Worm (Caenorhabditis elegans) whole organism, L1 larva: ENCODE results near the gene K05G3.1.
A peak's percentile ranks its signal among the peaks of the same experiment; 100 is the strongest.

ENCODE experiments used
- C34B4.2 ChIP-seq: sonication (generic microtip); optimal IDR thresholded peaks from 2 replicates; lab custom pipeline; 2017; ENCODE audit warnings: mild to moderate bottlenecking, missing genetic modification characterization, missing compliant biosample characterization
- F16B12.6 ChIP-seq: fragments of 150-350 bp; optimal IDR thresholded peaks from 2 replicates; lab custom pipeline; 2014; ENCODE audit warnings: missing biosample characterization, missing genetic modification characterization
- Y116A8C.19 ChIP-seq: sonication (generic microtip); optimal IDR thresholded peaks from 2 replicates; lab custom pipeline; 2016; ENCODE audit warnings: missing compliant biosample characterization, missing genetic modification characterization, borderline replicate concordance
- aha-1 ChIP-seq: fragments of 150-350 bp; optimal IDR thresholded peaks from 2 replicates; lab custom pipeline; 2014; ENCODE audit warnings: missing biosample characterization, missing genetic modification characterization
- alr-1 ChIP-seq: fragments of 200-800 bp; sonication (Bioruptor generic); optimal IDR thresholded peaks from 2 replicates; lab custom pipeline; 2018; ENCODE audit warnings: borderline replicate concordance, mild to moderate bottlenecking, missing genetic modification characterization, missing compliant biosample characterization
- aly-2 ChIP-seq: fragments of 150-350 bp; optimal IDR thresholded peaks from 2 replicates; lab custom pipeline; 2014; ENCODE audit warnings: missing biosample characterization, missing genetic modification characterization
- ama-1 ChIP-seq: fragments of 150-350 bp; optimal IDR thresholded peaks from 2 replicates; lab custom pipeline; 2014
- blmp-1 ChIP-seq: fragments of 150-350 bp; optimal IDR thresholded peaks from 2 replicates; lab custom pipeline; 2014; ENCODE audit warnings: missing biosample characterization, missing genetic modification characterization
- ceh-63 ChIP-seq: fragments of 200-800 bp; sonication (Bioruptor generic); optimal IDR thresholded peaks from 2 replicates; lab custom pipeline; 2018; ENCODE audit warnings: mild to moderate bottlenecking, missing genetic modification characterization, missing compliant biosample characterization
- ceh-90 ChIP-seq: sonication (generic microtip); optimal IDR thresholded peaks from 2 replicates; lab custom pipeline; 2016; ENCODE audit warnings: missing genetic modification characterization, missing compliant biosample characterization
- dsc-1 ChIP-seq: sonication (generic microtip); optimal IDR thresholded peaks from 2 replicates; lab custom pipeline; 2016; ENCODE audit warnings: mild to moderate bottlenecking, missing genetic modification characterization, missing compliant biosample characterization
- efl-1 ChIP-seq, 4 experiments: fragments of 150-350 bp; optimal IDR thresholded peaks in 3 of 4; peaks in 1 of 4; 1 replicate in 1 of 4; 2 replicates in 3 of 4; lab custom pipeline; 2014; ENCODE audit warnings: missing biosample characterization in 2 of 4, missing genetic modification characterization in 2 of 4, missing genetic modification reagents in 2 of 4
- elt-3 ChIP-seq, 6 experiments: fragments of 150-350 bp in 1 of 6; sonication (generic microtip); optimal IDR thresholded peaks; 2 replicates each; lab custom pipeline; 2017 to 2018; ENCODE audit warnings: missing biosample characterization in 6 of 6, missing genetic modification characterization in 6 of 6, inconsistent platforms in 1 of 6
- ets-5 ChIP-seq: fragments of 200-800 bp; sonication (Bioruptor generic); IDR thresholded peaks from 2 replicates; pipeline ENCODE4 v1.3.6; 2022; ENCODE audit warnings: missing genetic modification characterization, missing compliant biosample characterization
- fkh-10 ChIP-seq: sonication (generic microtip); optimal IDR thresholded peaks from 2 replicates; lab custom pipeline; 2017; ENCODE audit warnings: missing biosample characterization, missing genetic modification reagents, missing genetic modification characterization
- fkh-8 ChIP-seq: sonication (generic microtip); optimal IDR thresholded peaks from 2 replicates; lab custom pipeline; 2016; ENCODE audit warnings: mild to moderate bottlenecking, missing genetic modification characterization, missing compliant biosample characterization
- grh-1 ChIP-seq: fragments of 200-800 bp; sonication (Bioruptor generic); IDR thresholded peaks from 2 replicates; pipeline ENCODE4 v1.3.6; 2022; ENCODE audit warnings: missing genetic modification reagents, missing genetic modification characterization, missing compliant biosample characterization
- hlh-4 ChIP-seq: sonication (generic microtip); optimal IDR thresholded peaks from 2 replicates; lab custom pipeline; 2016; ENCODE audit warnings: mild to moderate bottlenecking, missing genetic modification characterization, missing compliant biosample characterization
- hpl-2 ChIP-seq: fragments of 150-350 bp; optimal IDR thresholded peaks from 2 replicates; lab custom pipeline; 2014; ENCODE audit warnings: missing biosample characterization, missing genetic modification reagents, missing genetic modification characterization
- isw-1 ChIP-seq: fragments of 200-800 bp; sonication (Bioruptor generic); IDR thresholded peaks from 2 replicates; pipeline ENCODE4 v1.3.6; 2022; ENCODE audit warnings: missing genetic modification characterization, missing compliant biosample characterization
- lin-14 ChIP-seq: fragments of 200-800 bp; sonication (Bioruptor generic); optimal IDR thresholded peaks from 2 replicates; lab custom pipeline; 2018; ENCODE audit warnings: mild to moderate bottlenecking, missing genetic modification characterization, moderate library complexity, missing compliant biosample characterization
- lin-35 ChIP-seq, 2 experiments: fragments of 150-350 bp; optimal IDR thresholded peaks; 2 replicates each; lab custom pipeline; 2014; ENCODE audit warnings: missing biosample characterization in 2 of 2, missing genetic modification characterization in 2 of 2, missing genetic modification reagents in 2 of 2
- lin-39 ChIP-seq: fragments of 150-350 bp; optimal IDR thresholded peaks from 2 replicates; lab custom pipeline; 2014; ENCODE audit warnings: missing biosample characterization, missing genetic modification reagents, missing genetic modification characterization
- lsy-2 ChIP-seq, 2 experiments: fragments of 150-350 bp; optimal IDR thresholded peaks; 2 replicates each; lab custom pipeline; 2014; ENCODE audit warnings: missing biosample characterization in 2 of 2, missing genetic modification characterization in 2 of 2
- nhr-11 ChIP-seq: fragments of 150-350 bp; optimal IDR thresholded peaks from 2 replicates; lab custom pipeline; 2014; ENCODE audit warnings: missing biosample characterization, missing genetic modification characterization
- nhr-19 ChIP-seq: fragments of 200-800 bp; sonication (Bioruptor generic); conservative IDR thresholded peaks from 2 replicates; pipeline ENCODE4 v1.3.6; 2022; ENCODE audit warnings: missing genetic modification characterization, missing compliant biosample characterization
- nhr-20 ChIP-seq: sonication (generic microtip); optimal IDR thresholded peaks from 2 replicates; lab custom pipeline; 2016; ENCODE audit warnings: mild to moderate bottlenecking, missing genetic modification characterization, missing compliant biosample characterization
- nhr-237 ChIP-seq: fragments of 150-350 bp; optimal IDR thresholded peaks from 2 replicates; lab custom pipeline; 2014; ENCODE audit warnings: missing biosample characterization, missing genetic modification characterization
- nhr-28 ChIP-seq: fragments of 150-350 bp; optimal IDR thresholded peaks from 2 replicates; lab custom pipeline; 2014; ENCODE audit warnings: missing biosample characterization, missing genetic modification characterization
- nhr-47 ChIP-seq: sonication (generic microtip); optimal IDR thresholded peaks from 2 replicates; lab custom pipeline; 2016; ENCODE audit warnings: mild to moderate bottlenecking, missing genetic modification characterization, moderate library complexity, missing compliant biosample characterization
- nhr-71 ChIP-seq: sonication (generic microtip); optimal IDR thresholded peaks from 2 replicates; lab custom pipeline; 2016; ENCODE audit warnings: mild to moderate bottlenecking, missing genetic modification characterization, moderate library complexity, missing compliant biosample characterization
- nhr-76 ChIP-seq: sonication (generic microtip); optimal IDR thresholded peaks from 2 replicates; lab custom pipeline; 2017; ENCODE audit warnings: missing biosample characterization, missing genetic modification characterization
- nhr-77 ChIP-seq: fragments of 150-350 bp; optimal IDR thresholded peaks from 2 replicates; lab custom pipeline; 2014; ENCODE audit warnings: missing biosample characterization, missing genetic modification characterization
- nhr-84 ChIP-seq: sonication (generic microtip); optimal IDR thresholded peaks from 2 replicates; lab custom pipeline; 2017; ENCODE audit warnings: missing biosample characterization, missing genetic modification characterization
- pag-3 ChIP-seq: sonication (generic microtip); optimal IDR thresholded peaks from 2 replicates; lab custom pipeline; 2017; ENCODE audit warnings: missing genetic modification characterization, mild to moderate bottlenecking, missing compliant biosample characterization, antibody characterized with exemption, borderline replicate concordance; ENCODE audit not compliant: insufficient read depth
- pqm-1 ChIP-seq: sonication (generic microtip); optimal IDR thresholded peaks from 3 replicates; lab custom pipeline; 2017; ENCODE audit warnings: missing biosample characterization, missing genetic modification characterization
- rnt-1 ChIP-seq: sonication (generic microtip); optimal IDR thresholded peaks from 2 replicates; lab custom pipeline; 2016; ENCODE audit warnings: mild to moderate bottlenecking, missing genetic modification characterization, moderate library complexity, missing compliant biosample characterization
- snu-23 ChIP-seq: sonication (generic microtip); optimal IDR thresholded peaks from 2 replicates; lab custom pipeline; 2016; ENCODE audit warnings: missing genetic modification characterization, missing compliant biosample characterization
- sptf-1 ChIP-seq: fragments of 150-350 bp; optimal IDR thresholded peaks from 2 replicates; lab custom pipeline; 2014; ENCODE audit warnings: missing biosample characterization, missing genetic modification characterization
- swsn-7 ChIP-seq: sonication (generic microtip); optimal IDR thresholded peaks from 2 replicates; lab custom pipeline; 2016; ENCODE audit warnings: missing genetic modification characterization, missing compliant biosample characterization
- unc-130 ChIP-seq: fragments of 150-350 bp; optimal IDR thresholded peaks from 2 replicates; lab custom pipeline; 2017; ENCODE audit warnings: missing biosample characterization, missing genetic modification characterization, inconsistent platforms
- unc-30 ChIP-seq: sonication (generic microtip); optimal IDR thresholded peaks from 2 replicates; lab custom pipeline; 2017; ENCODE audit warnings: missing biosample characterization, missing genetic modification characterization
- unc-86 ChIP-seq: sonication (generic microtip); optimal IDR thresholded peaks from 2 replicates; lab custom pipeline; 2016; ENCODE audit warnings: missing genetic modification characterization, missing compliant biosample characterization
- xbp-1 ChIP-seq: sonication (generic microtip); optimal IDR thresholded peaks from 2 replicates; lab custom pipeline; 2016; ENCODE audit warnings: missing genetic modification characterization, missing compliant biosample characterization
- zip-4 ChIP-seq: fragments of 200-800 bp; sonication (Bioruptor generic); optimal IDR thresholded peaks from 2 replicates; lab custom pipeline; 2018; ENCODE audit warnings: mild to moderate bottlenecking, missing genetic modification characterization, moderate library complexity, missing compliant biosample characterization

K05G3.1 gene

ce11 chrX:16533860-16534259, 32.7 kb downstream of the K05G3.1 start:
- TF ChIP-seq unc-86 (no peak), blmp-1 (tag; lab: Kevin White, UChicago) (peak; percentile 87)
- TF ChIP-seq, all 84 proteins: peak for 1

ce11 chrX:16534564-16534963, 33.4 kb downstream of the K05G3.1 start:
- TF ChIP-seq unc-30 (tag; lab: Kevin White, UChicago) (no peak), nhr-71 (tag; lab: Kevin White, UChicago) (peak; percentile 81), nhr-76 (tag; lab: Kevin White, UChicago) (no peak), dsc-1 (tag; lab: Kevin White, UChicago) (no peak), Y116A8C.19 (tag; lab: Kevin White, UChicago) (no peak), lsy-2 (tag; optimal IDR thresholded peaks at IDR 0.05; lab: Kevin White, UChicago) (peak; percentile 44 to 65), nhr-19 (GFP tag; lab: Robert Waterston, UW) (peak; percentile 69), nhr-237 (no peak), fkh-8 (tag; lab: Kevin White, UChicago) (no peak), nhr-20 (tag; lab: Kevin White, UChicago) (peak; percentile 30), blmp-1 (tag; lab: Kevin White, UChicago) (no peak), pag-3 (tag; lab: Kevin White, UChicago) (no peak), nhr-28 (tag; lab: Kevin White, UChicago) (no peak), F16B12.6 (tag; lab: Kevin White, UChicago) (no peak), nhr-47 (tag; lab: Kevin White, UChicago) (peak; percentile 13), fkh-10 (GFP tag; lab: Kevin White, UChicago) (no peak), C34B4.2 (tag; lab: Kevin White, UChicago) (no peak), ceh-90 (tag; lab: Kevin White, UChicago) (no peak), aly-2 (tag; lab: Kevin White, UChicago) (no peak), nhr-84 (tag; lab: Kevin White, UChicago) (no peak), hpl-2 (GFP tag; lab: Kevin White, UChicago) (no peak), swsn-7 (tag; lab: Kevin White, UChicago) (peak; percentile 3), ceh-63 (GFP tag; lab: Kevin White, UChicago) (no peak), ama-1 (lab: Kevin White, UChicago) (no peak), snu-23 (peak; percentile 51), grh-1 (no peak), zip-4 (GFP tag; lab: Kevin White, UChicago) (no peak), efl-1 (optimal IDR thresholded peaks at IDR 0.05; lab: Kevin White, UChicago) (peak in 1 of 2 experiments; percentile 7), efl-1 (GFP tag; optimal IDR thresholded peaks at IDR 0.05 in 1 of 2; lab: Kevin White, UChicago) (no peak), sptf-1 (tag; lab: Kevin White, UChicago) (no peak), alr-1 (tag; lab: Kevin White, UChicago) (no peak), nhr-11 (tag; lab: Kevin White, UChicago) (no peak), lin-39 (tag; lab: Kevin White, UChicago) (peak; percentile 28), pqm-1 (no peak), lin-35 (GFP tag; optimal IDR thresholded peaks at IDR 0.05; lab: Kevin White, UChicago) (no peak), rnt-1 (peak; percentile 77), elt-3 (tag; optimal IDR thresholded peaks at IDR 0.05; lab: Kevin White, UChicago) (no peak), nhr-77 (tag; lab: Kevin White, UChicago) (no peak), xbp-1 (tag; lab: Kevin White, UChicago) (peak; percentile 2), lin-14 (GFP tag; lab: Kevin White, UChicago) (peak; percentile 74), aha-1 (tag; lab: Kevin White, UChicago) (no peak), isw-1 (no peak), unc-130 (tag; lab: Kevin White, UChicago) (peak; percentile 25), hlh-4 (tag; lab: Kevin White, UChicago) (no peak), ets-5 (GFP tag; lab: Robert Waterston, UW) (no peak)
